Fruit fly (Drosophila melanogaster) Kc167 (cell line): ENCODE data around the gene Sfp23F.

Source experiments
- h ChIP-seq: fragments of >200 bp; optimal IDR thresholded peaks from 3 replicates; lab custom pipeline; 2018; ENCODE audit warnings: missing external identifiers
- insv ChIP-seq: fragments of >200 bp; optimal IDR thresholded peaks from 3 replicates; lab custom pipeline; 2018; ENCODE audit warnings: missing external identifiers
- psq ChIP-seq: fragments of >200 bp; optimal IDR thresholded peaks from 2 replicates; lab custom pipeline; 2017; ENCODE audit warnings: missing external identifiers
- ttk ChIP-seq: sonication (Bioruptor generic); optimal IDR thresholded peaks from 2 replicates; lab custom pipeline; 2017; ENCODE audit warnings: missing external identifiers

DNA sequence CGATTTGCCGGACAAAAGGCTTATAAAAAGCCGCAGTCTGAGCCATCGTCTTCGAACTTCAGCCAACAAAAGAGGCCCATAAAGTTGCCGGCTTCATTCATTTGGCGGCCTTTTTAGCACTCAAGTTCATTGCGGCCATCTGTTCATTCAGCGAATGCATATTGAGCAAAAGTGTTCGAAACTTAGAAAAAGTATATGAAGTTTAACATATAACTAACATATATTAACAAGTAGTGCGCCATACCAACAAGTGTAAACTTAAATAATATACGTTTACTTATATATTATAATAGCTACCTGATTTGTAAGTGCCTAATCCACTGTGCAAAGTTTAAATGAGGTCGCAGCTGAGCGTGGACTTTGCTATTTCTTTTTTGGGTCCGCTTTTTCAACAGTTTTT, 48.8 kb upstream of the Sfp23F start:
- TF ChIP-seq insv (lab: Kevin White, UChicago) = no peak
- no peak for TF ChIP-seq psq (lab: Kevin White, UChicago)
- TF ChIP-seq ttk (lab: Kevin White, UChicago) = no peak
- no peak for TF ChIP-seq h (lab: Kevin White, UChicago)
